Worm (Caenorhabditis elegans) whole organism, late embryonic: ENCODE data around the gene nhr-195.

Source experiments
- C38D4.7 ChIP-seq: fragments of 200-800 bp; sonication (Bioruptor generic); optimal IDR thresholded peaks from 2 replicates; lab custom pipeline; 2018; ENCODE audit warnings: mild to moderate bottlenecking, missing genetic modification characterization, moderate library complexity, missing compliant biosample characterization
- K02D7.2 ChIP-seq: sonication (generic microtip); optimal IDR thresholded peaks from 2 replicates; lab custom pipeline; 2017; ENCODE audit warnings: mild to moderate bottlenecking, missing genetic modification characterization, missing compliant biosample characterization
- K09A11.1 ChIP-seq: sonication (generic microtip); optimal IDR thresholded peaks from 2 replicates; lab custom pipeline; 2017; ENCODE audit warnings: antibody characterized with exemption, mild to moderate bottlenecking, missing genetic modification characterization, missing compliant biosample characterization; ENCODE audit not compliant: insufficient read depth
- Y22D7AL.16 ChIP-seq: sonication (generic microtip); optimal IDR thresholded peaks from 2 replicates; lab custom pipeline; 2016; ENCODE audit warnings: missing genetic modification characterization, missing compliant biosample characterization
- ahr-1 ChIP-seq: sonication (generic microtip); optimal IDR thresholded peaks from 2 replicates; lab custom pipeline; 2016; ENCODE audit warnings: missing genetic modification characterization, missing compliant biosample characterization
- ama-1 ChIP-seq: fragments of 150-350 bp; optimal IDR thresholded peaks from 2 replicates; lab custom pipeline; 2014
- ceh-14 ChIP-seq: sonication (generic microtip); optimal IDR thresholded peaks from 2 replicates; lab custom pipeline; 2016; ENCODE audit warnings: missing genotype, missing genetic modification characterization, missing compliant biosample characterization
- ceh-31 ChIP-seq: sonication (generic microtip); optimal IDR thresholded peaks from 2 replicates; lab custom pipeline; 2016; ENCODE audit warnings: missing genetic modification characterization, missing compliant biosample characterization
- ceh-34 ChIP-seq: sonication (generic microtip); optimal IDR thresholded peaks from 2 replicates; lab custom pipeline; 2016; ENCODE audit warnings: mild to moderate bottlenecking, missing genetic modification characterization, missing compliant biosample characterization
- ceh-45 ChIP-seq: fragments of 200-800 bp; sonication (Bioruptor generic); IDR thresholded peaks from 2 replicates; pipeline ENCODE4 v1.3.6; 2022; ENCODE audit warnings: missing genetic modification reagents, missing genetic modification characterization, missing compliant biosample characterization
- ceh-48 ChIP-seq: sonication (generic microtip); optimal IDR thresholded peaks from 2 replicates; lab custom pipeline; 2016; ENCODE audit warnings: missing genetic modification characterization, inconsistent platforms, missing compliant biosample characterization
- ceh-6 ChIP-seq: fragments of 200-800 bp; sonication (Bioruptor generic); optimal IDR thresholded peaks from 2 replicates; lab custom pipeline; 2018; ENCODE audit warnings: mild to moderate bottlenecking, missing genetic modification characterization, missing compliant biosample characterization
- ceh-9 ChIP-seq: sonication (generic microtip); optimal IDR thresholded peaks from 2 replicates; lab custom pipeline; 2016; ENCODE audit warnings: mild to moderate bottlenecking, missing genetic modification characterization, inconsistent platforms, missing compliant biosample characterization
- che-1 ChIP-seq: sonication (generic microtip); optimal IDR thresholded peaks from 2 replicates; lab custom pipeline; 2016; ENCODE audit warnings: mild to moderate bottlenecking, missing genetic modification characterization, missing compliant biosample characterization
- dve-1 ChIP-seq: sonication (generic microtip); optimal IDR thresholded peaks from 2 replicates; lab custom pipeline; 2017; ENCODE audit warnings: antibody characterized with exemption, mild to moderate bottlenecking, missing genetic modification characterization, missing compliant biosample characterization
- elt-2 ChIP-seq: sonication (generic microtip); optimal IDR thresholded peaks from 2 replicates; lab custom pipeline; 2016; ENCODE audit warnings: missing genetic modification reagents, missing genetic modification characterization, missing compliant biosample characterization
- elt-4 ChIP-seq: sonication (generic microtip); optimal IDR thresholded peaks from 2 replicates; lab custom pipeline; 2016; ENCODE audit warnings: missing genetic modification characterization, missing compliant biosample characterization
- ets-4 ChIP-seq: sonication (generic microtip); optimal IDR thresholded peaks from 2 replicates; lab custom pipeline; 2016; ENCODE audit warnings: missing genetic modification characterization, missing compliant biosample characterization
- eyg-1 ChIP-seq: sonication (generic microtip); optimal IDR thresholded peaks from 2 replicates; lab custom pipeline; 2016; ENCODE audit warnings: missing genotype, missing genetic modification characterization, missing compliant biosample characterization
- fax-1 ChIP-seq: sonication (generic microtip); optimal IDR thresholded peaks from 2 replicates; lab custom pipeline; 2016; ENCODE audit warnings: missing genotype, missing genetic modification characterization, missing compliant biosample characterization
- gmeb-2 ChIP-seq: sonication (generic microtip); optimal IDR thresholded peaks from 2 replicates; lab custom pipeline; 2016; ENCODE audit warnings: missing genetic modification characterization, inconsistent platforms, missing compliant biosample characterization
- hlh-13 ChIP-seq: fragments of 200-800 bp; sonication (Bioruptor generic); optimal IDR thresholded peaks from 2 replicates; lab custom pipeline; 2018; ENCODE audit warnings: mild to moderate bottlenecking, missing genetic modification characterization, missing compliant biosample characterization
- hlh-15 ChIP-seq: sonication (generic microtip); optimal IDR thresholded peaks from 2 replicates; lab custom pipeline; 2016; ENCODE audit warnings: missing genetic modification characterization, missing compliant biosample characterization
- hlh-8 ChIP-seq: sonication (generic microtip); optimal IDR thresholded peaks from 2 replicates; lab custom pipeline; 2016; ENCODE audit warnings: missing genotype, missing genetic modification characterization, missing compliant biosample characterization
- lim-6 ChIP-seq: sonication (generic microtip); optimal IDR thresholded peaks from 2 replicates; lab custom pipeline; 2016; ENCODE audit warnings: missing genetic modification characterization, missing compliant biosample characterization
- madf-2 ChIP-seq: sonication (generic microtip); optimal IDR thresholded peaks from 2 replicates; lab custom pipeline; 2017; ENCODE audit warnings: missing genetic modification characterization, missing compliant biosample characterization
- mec-3 ChIP-seq: sonication (generic microtip); optimal IDR thresholded peaks from 2 replicates; lab custom pipeline; 2016; ENCODE audit warnings: borderline replicate concordance, missing genetic modification characterization, missing compliant biosample characterization
- nhr-11 ChIP-seq: fragments of 150-350 bp; optimal IDR thresholded peaks from 2 replicates; lab custom pipeline; 2014; ENCODE audit warnings: missing biosample characterization, missing genetic modification characterization
- nhr-232 ChIP-seq: sonication (generic microtip); optimal IDR thresholded peaks from 2 replicates; lab custom pipeline; 2016; ENCODE audit warnings: missing genetic modification characterization, missing compliant biosample characterization
- odd-2 ChIP-seq: sonication (generic microtip); optimal IDR thresholded peaks from 2 replicates; lab custom pipeline; 2017; ENCODE audit warnings: antibody characterized with exemption, mild to moderate bottlenecking, missing genetic modification characterization, missing compliant biosample characterization
- pax-1 ChIP-seq: fragments of 150-350 bp; optimal IDR thresholded peaks from 2 replicates; lab custom pipeline; 2014; ENCODE audit warnings: missing biosample characterization, missing genetic modification characterization
- pha-2 ChIP-seq: sonication (generic microtip); optimal IDR thresholded peaks from 2 replicates; lab custom pipeline; 2017; ENCODE audit warnings: mild to moderate bottlenecking, missing genetic modification characterization, missing compliant biosample characterization
- pha-4 ChIP-seq: fragments of 150-350 bp; optimal IDR thresholded peaks from 2 replicates; lab custom pipeline; 2018; ENCODE audit warnings: missing biosample characterization, missing genetic modification reagents, missing genetic modification characterization
- ref-2 ChIP-seq: sonication (generic microtip); optimal IDR thresholded peaks from 2 replicates; lab custom pipeline; 2016; ENCODE audit warnings: missing genetic modification characterization, missing compliant biosample characterization
- sdc-2 ChIP-seq: sonication (generic microtip); optimal IDR thresholded peaks from 2 replicates; lab custom pipeline; 2016; ENCODE audit warnings: missing genotype, missing genetic modification characterization, missing compliant biosample characterization
- sox-2 ChIP-seq: fragments of 200-800 bp; sonication (Bioruptor generic); IDR thresholded peaks from 2 replicates; pipeline ENCODE4 v1.3.6; 2022; ENCODE audit warnings: missing genetic modification reagents, missing genetic modification characterization, missing compliant biosample characterization
- ttx-3 ChIP-seq: sonication (generic microtip); optimal IDR thresholded peaks from 2 replicates; lab custom pipeline; 2016; ENCODE audit warnings: missing genetic modification reagents, missing genetic modification characterization, missing compliant biosample characterization
- unc-55 ChIP-seq: sonication (generic microtip); optimal IDR thresholded peaks from 2 replicates; lab custom pipeline; 2017; ENCODE audit warnings: missing biosample characterization, missing genetic modification reagents, missing genetic modification characterization
- zip-5 ChIP-seq: sonication (generic microtip); optimal IDR thresholded peaks from 2 replicates; lab custom pipeline; 2016; ENCODE audit warnings: missing genetic modification characterization, missing compliant biosample characterization
- ztf-16 ChIP-seq: sonication (generic microtip); optimal IDR thresholded peaks from 2 replicates; lab custom pipeline; 2017; ENCODE audit warnings: missing genetic modification characterization, missing compliant biosample characterization

The nhr-195 gene

ce11 chrV:8949873-8950272, 22.3 kb downstream of the nhr-195 start:
- TF ChIP-seq unc-55 (GFP tag; lab: Kevin White, UChicago) (no peak), ceh-9 (tag; lab: Kevin White, UChicago) (no peak), sdc-2 (tag; lab: Kevin White, UChicago) (no peak)

- TF ChIP-seq gmeb-2 (tag; lab: Kevin White, UChicago) (no peak), dve-1 (tag; lab: Kevin White, UChicago) (no peak), ceh-31 (no peak), ceh-48 (no peak), unc-55 (GFP tag; lab: Kevin White, UChicago) (no peak), ceh-45 (GFP tag; lab: Robert Waterston, UW) (no peak), mec-3 (no peak)
Measured at ce11 chrV:8948996-8949395, 23.2 kb downstream of the nhr-195 start.

- TF ChIP-seq ref-2 (tag; lab: Kevin White, UChicago) (no peak), nhr-232 (tag; lab: Kevin White, UChicago) (no peak), zip-5 (tag; lab: Kevin White, UChicago) (no peak), ama-1 (lab: Kevin White, UChicago) (no peak), hlh-15 (tag; lab: Kevin White, UChicago) (no peak), elt-4 (no peak), C38D4.7 (GFP tag; lab: Kevin White, UChicago) (no peak), ceh-34 (no peak), sox-2 (no peak), Y22D7AL.16 (tag; lab: Kevin White, UChicago) (no peak), hlh-8 (tag; lab: Kevin White, UChicago) (no peak), ceh-45 (GFP tag; lab: Robert Waterston, UW) (no peak), ztf-16 (tag; lab: Kevin White, UChicago) (no peak), unc-55 (GFP tag; lab: Kevin White, UChicago) (no peak)
Measured at ce11 chrV:8948365-8948764, 23.8 kb downstream of the nhr-195 start.

ce11 chrV:8947499-8947898, 24.7 kb downstream of the nhr-195 start, which contains the start of gene gck-1:
Gene gck-1 (plus strand): TSS chrV:8947799.
- no peak for TF ChIP-seq hlh-8 (tag; lab: Kevin White, UChicago)
- no peak for TF ChIP-seq unc-55 (GFP tag; lab: Kevin White, UChicago)
- no peak for TF ChIP-seq hlh-13
- TF ChIP-seq che-1 (tag; lab: Kevin White, UChicago), result no peak
- no peak for TF ChIP-seq ztf-16 (tag; lab: Kevin White, UChicago)
- TF ChIP-seq madf-2 (tag; lab: Kevin White, UChicago), result no peak
- no peak for TF ChIP-seq ttx-3 (tag; lab: Kevin White, UChicago)
- no peak for TF ChIP-seq nhr-11 (tag; lab: Kevin White, UChicago)
- no peak for TF ChIP-seq odd-2 (tag; lab: Kevin White, UChicago)
- TF ChIP-seq pha-4, result no peak
- TF ChIP-seq elt-2 (tag; lab: Kevin White, UChicago), result no peak
- TF ChIP-seq dve-1 (tag; lab: Kevin White, UChicago), result no peak
- TF ChIP-seq K02D7.2, result no peak
- no peak for TF ChIP-seq eyg-1 (tag; lab: Kevin White, UChicago)

- TF ChIP-seq ceh-6 (no peak), ceh-45 (GFP tag; lab: Robert Waterston, UW) (no peak), pha-2 (tag; lab: Kevin White, UChicago) (no peak), pax-1 (tag; lab: Kevin White, UChicago) (no peak)
- TF ChIP-seq, all 69 proteins: peak for 0
Measured at ce11 chrV:8946142-8946541, 26.0 kb downstream of the nhr-195 start.

ce11 chrV:8944481-8944880, 27.7 kb downstream of the nhr-195 start:
- no peak for TF ChIP-seq K09A11.1 (tag; lab: Kevin White, UChicago)
- TF ChIP-seq unc-55 (GFP tag; lab: Kevin White, UChicago), result no peak
- TF ChIP-seq ceh-34, result no peak
- TF ChIP-seq ahr-1 (tag; lab: Kevin White, UChicago), result no peak
- TF ChIP-seq pax-1 (tag; lab: Kevin White, UChicago), result no peak
- TF ChIP-seq lim-6, result no peak
- TF ChIP-seq fax-1, result no peak
- no peak for TF ChIP-seq dve-1 (tag; lab: Kevin White, UChicago)
- no peak for TF ChIP-seq ceh-14 (tag; lab: Kevin White, UChicago)
- no peak for TF ChIP-seq ets-4
